Fruit fly (Drosophila melanogaster) whole organism, adult: Measurements from ENCODE around the gene Rad23.
"Not testable (repeated sequence)": the region's sequence is repeated elsewhere in the genome, so short reads cannot be mapped to it uniquely, and the experiment has no call there.

Experiments
- CG11617 ChIP-seq: fragments of 200-800 bp; sonication (Bioruptor generic); optimal IDR thresholded peaks from 2 replicates; lab custom pipeline; 2017; ENCODE audit warnings: mild to moderate bottlenecking, missing biosample characterization, missing genetic modification reagents, missing genetic modification characterization
- CG12768 ChIP-seq: fragments of 200-800 bp; sonication (Bioruptor generic); optimal IDR thresholded peaks from 2 replicates; lab custom pipeline; 2017; ENCODE audit warnings: missing biosample characterization, missing genetic modification characterization, mild to moderate bottlenecking, moderate library complexity, missing genetic modification reagents
- CG14711 ChIP-seq: fragments of 200-800 bp; sonication (Bioruptor generic); optimal IDR thresholded peaks from 2 replicates; lab custom pipeline; 2018; ENCODE audit warnings: missing biosample characterization, mild to moderate bottlenecking, missing genetic modification characterization, moderate library complexity
- CG1620 ChIP-seq: fragments of 200-800 bp; sonication (Bioruptor generic); optimal IDR thresholded peaks from 2 replicates; lab custom pipeline; 2016; ENCODE audit warnings: missing biosample characterization, missing genetic modification characterization
- CG33017 ChIP-seq: fragments of 200-800 bp; sonication (Bioruptor generic); optimal IDR thresholded peaks from 2 replicates; lab custom pipeline; 2018; ENCODE audit warnings: missing biosample characterization, mild to moderate bottlenecking, missing genetic modification characterization, moderate library complexity
- CG5204 ChIP-seq: fragments of 200-800 bp; sonication (Bioruptor generic); optimal IDR thresholded peaks from 2 replicates; lab custom pipeline; 2016; ENCODE audit warnings: missing biosample characterization, missing genetic modification characterization
- CG7045 ChIP-seq: fragments of 200-800 bp; sonication (Bioruptor generic); optimal IDR thresholded peaks from 2 replicates; lab custom pipeline; 2017; ENCODE audit warnings: missing biosample characterization, mild to moderate bottlenecking, missing genetic modification characterization
- CG7101 ChIP-seq: fragments of 200-800 bp; sonication (Bioruptor generic); optimal IDR thresholded peaks from 2 replicates; lab custom pipeline; 2018; ENCODE audit warnings: missing biosample characterization, mild to moderate bottlenecking, missing genetic modification characterization, moderate library complexity
- Clk ChIP-seq: fragments of 200-800 bp; sonication (Bioruptor generic); optimal IDR thresholded peaks from 2 replicates; lab custom pipeline; 2017; ENCODE audit warnings: missing biosample characterization, missing genetic modification characterization
- Crg-1 ChIP-seq: fragments of 200-800 bp; sonication (Bioruptor generic); optimal IDR thresholded peaks from 2 replicates; lab custom pipeline; 2016; ENCODE audit warnings: missing biosample characterization, missing genetic modification characterization
- Hr96 ChIP-seq: fragments of 200-800 bp; sonication (Bioruptor generic); optimal IDR thresholded peaks from 2 replicates; lab custom pipeline; 2016; ENCODE audit warnings: missing biosample characterization, missing genetic modification characterization
- Mnt ChIP-seq: fragments of 200-800 bp; sonication (Bioruptor generic); optimal IDR thresholded peaks from 2 replicates; lab custom pipeline; 2016; ENCODE audit warnings: missing biosample characterization, mild to moderate bottlenecking, missing genetic modification characterization
- bab1 ChIP-seq: fragments of 200-800 bp; sonication (Bioruptor generic); optimal IDR thresholded peaks from 3 replicates; lab custom pipeline; 2019; ENCODE audit warnings: missing biosample characterization, mild to moderate bottlenecking, missing genetic modification characterization, moderate library complexity
- cic ChIP-seq: fragments of 200-800 bp; sonication (Bioruptor generic); optimal IDR thresholded peaks from 2 replicates; lab custom pipeline; 2017; ENCODE audit warnings: missing biosample characterization, mild to moderate bottlenecking, missing genetic modification characterization, moderate library complexity
- cnc ChIP-seq, 2 experiments: fragments of >200 bp; optimal IDR thresholded peaks; 2 replicates each; lab custom pipeline; 2017
- kay ChIP-seq: fragments of 200-800 bp; sonication (Bioruptor generic); peaks from one replicate; lab custom pipeline; 2016; ENCODE audit warnings: missing biosample characterization, missing genetic modification characterization, borderline replicate concordance
- ovo ChIP-seq: fragments of 200-800 bp; sonication (Bioruptor generic); optimal IDR thresholded peaks from 2 replicates; lab custom pipeline; 2016; ENCODE audit warnings: missing biosample characterization, missing genetic modification characterization
- pad ChIP-seq: fragments of 200-800 bp; sonication (Bioruptor generic); optimal IDR thresholded peaks from 3 replicates; lab custom pipeline; 2017; ENCODE audit warnings: missing biosample characterization, missing genetic modification characterization, mild to moderate bottlenecking, moderate library complexity, missing genetic modification reagents
- tj ChIP-seq: fragments of 200-800 bp; sonication (Bioruptor generic); optimal IDR thresholded peaks from 3 replicates; lab custom pipeline; 2017; ENCODE audit warnings: missing biosample characterization, mild to moderate bottlenecking, missing genetic modification characterization, moderate library complexity
- toe ChIP-seq: fragments of 200-800 bp; sonication (Bioruptor generic); optimal IDR thresholded peaks from 2 replicates; lab custom pipeline; 2016; ENCODE audit warnings: missing biosample characterization, missing genetic modification characterization

Rad23 gene

DNA sequence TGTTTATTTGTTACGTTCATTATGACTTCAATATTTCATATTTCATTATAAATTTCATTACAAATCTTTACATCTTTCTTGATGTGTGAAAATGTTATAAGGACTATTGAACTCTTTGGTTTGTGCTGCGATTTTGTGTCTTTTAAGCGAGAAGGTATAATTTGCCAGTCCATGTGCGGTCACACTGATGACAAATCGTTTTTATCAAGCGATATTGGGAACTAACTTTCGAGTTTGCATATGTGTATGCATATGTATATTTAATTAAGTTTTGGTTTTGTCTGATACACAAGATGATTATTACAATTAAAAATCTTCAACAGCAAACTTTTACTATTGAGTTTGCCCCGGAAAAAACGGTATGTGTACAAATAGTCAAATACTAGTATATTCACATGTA is at the start of gene Rad23:
Rad23 (plus strand) TSS at position 163 of the 400 bp plus-strand sequence.
- TF ChIP-seq cnc (optimal IDR thresholded peaks at IDR 0.05; lab: Kevin White, UChicago): no peak
- peak; percentile 42 for TF ChIP-seq CG7101 (tag; lab: Kevin White, UChicago)
- TF ChIP-seq CG12768 (GFP tag; lab: Kevin White, UChicago): peak; percentile 6
- TF ChIP-seq bab1 (GFP tag; lab: Kevin White, UChicago): peak; percentile 76
- no peak for TF ChIP-seq Crg-1 (GFP tag; lab: Kevin White, UChicago)
- TF ChIP-seq CG7045: no peak
- TF ChIP-seq kay (GFP tag; lab: Kevin White, UChicago): peak; percentile 92
- peak; percentile 23 for TF ChIP-seq Mnt (GFP tag; lab: Kevin White, UChicago)
- no peak for TF ChIP-seq tj
- TF ChIP-seq CG1620: peak; percentile 23

dm6 chr4:261484-262070 is 46.3 kb upstream of the Rad23 start:
- TF ChIP-seq Hr96 (GFP tag; lab: Kevin White, UChicago): no peak
- peak; percentile 57 for TF ChIP-seq kay (GFP tag; lab: Kevin White, UChicago)
- TF ChIP-seq Mnt (GFP tag; lab: Kevin White, UChicago): no peak
- TF ChIP-seq pad (GFP tag; lab: Kevin White, UChicago): no peak
- TF ChIP-seq CG5204 (GFP tag; lab: Kevin White, UChicago): no peak
- no peak for TF ChIP-seq Clk
- TF ChIP-seq ovo (GFP tag; lab: Kevin White, UChicago): no peak

dm6 chr4:274704-275103 is 33.2 kb upstream of the Rad23 start:
- TF ChIP-seq Clk (no peak), CG33017 (tag; lab: Kevin White, UChicago) (no peak), cic (GFP tag; lab: Kevin White, UChicago) (no peak), pad (GFP tag; lab: Kevin White, UChicago) (no peak)

DNA sequence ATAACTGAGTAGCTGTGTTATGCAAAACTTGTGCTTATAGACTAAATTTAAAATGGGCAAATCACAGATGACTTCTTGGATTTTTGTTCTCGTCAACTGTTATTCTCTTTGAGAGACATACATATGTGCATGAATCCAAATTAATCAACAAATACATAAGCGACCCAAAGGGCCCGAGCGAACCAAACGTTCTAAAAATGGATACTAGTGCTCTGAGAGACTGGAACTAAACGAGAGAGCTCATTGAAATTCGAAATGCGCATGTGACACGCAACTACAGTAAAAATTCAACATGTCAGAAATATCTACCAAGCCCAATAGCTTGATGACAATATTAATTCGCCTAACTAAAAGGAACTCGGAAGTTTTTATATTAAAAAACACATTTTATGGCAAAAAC is 31.6 kb upstream of the Rad23 start, which contains the start of gene NfI:
NfI (minus strand) TSS at position 45 of the 400 bp plus-strand sequence.
- TF ChIP-seq CG7045 (no peak), CG33017 (tag; lab: Kevin White, UChicago) (no peak), CG1620 (no peak), Mnt (GFP tag; lab: Kevin White, UChicago) (no peak), CG7101 (tag; lab: Kevin White, UChicago) (no peak), ovo (GFP tag; lab: Kevin White, UChicago) (no peak), CG5204 (GFP tag; lab: Kevin White, UChicago) (no peak), Clk (no peak), Hr96 (GFP tag; lab: Kevin White, UChicago) (no peak), Crg-1 (GFP tag; lab: Kevin White, UChicago) (no peak), kay (GFP tag; lab: Kevin White, UChicago) (no peak), CG11617 (no peak), tj (no peak), cnc (optimal IDR thresholded peaks at IDR 0.05; lab: Kevin White, UChicago) (no peak), toe (GFP tag; lab: Kevin White, UChicago) (no peak), bab1 (GFP tag; lab: Kevin White, UChicago) (no peak)

dm6 chr4:292403-292802 is 15.5 kb upstream of the Rad23 start:
- TF ChIP-seq tj (no peak), kay (GFP tag; lab: Kevin White, UChicago) (peak; percentile 91)

DNA sequence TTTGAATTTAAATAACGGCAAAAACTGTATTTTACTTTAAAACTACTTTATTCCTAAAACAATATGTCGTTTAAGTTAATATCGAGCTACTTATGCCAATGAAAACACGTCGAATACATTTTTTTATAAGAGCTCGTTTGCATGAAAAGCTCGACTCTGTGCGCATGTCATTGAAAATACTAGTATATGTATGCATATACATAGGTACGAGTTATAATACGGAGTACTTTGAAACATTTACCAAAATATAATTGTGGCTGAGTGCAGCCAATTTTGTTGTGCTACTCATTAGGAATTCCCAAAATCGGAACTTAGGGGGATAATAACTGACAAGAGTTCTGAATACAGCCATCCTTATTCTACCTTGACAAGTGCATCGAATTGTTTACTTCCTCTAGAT is 2.2 kb upstream of the Rad23 start:
- TF ChIP-seq CG14711 (tag; lab: Kevin White, UChicago) (no peak), CG7101 (tag; lab: Kevin White, UChicago) (no peak), ovo (GFP tag; lab: Kevin White, UChicago) (no peak), CG11617 (no peak), Hr96 (GFP tag; lab: Kevin White, UChicago) (no peak), pad (GFP tag; lab: Kevin White, UChicago) (no peak)

DNA sequence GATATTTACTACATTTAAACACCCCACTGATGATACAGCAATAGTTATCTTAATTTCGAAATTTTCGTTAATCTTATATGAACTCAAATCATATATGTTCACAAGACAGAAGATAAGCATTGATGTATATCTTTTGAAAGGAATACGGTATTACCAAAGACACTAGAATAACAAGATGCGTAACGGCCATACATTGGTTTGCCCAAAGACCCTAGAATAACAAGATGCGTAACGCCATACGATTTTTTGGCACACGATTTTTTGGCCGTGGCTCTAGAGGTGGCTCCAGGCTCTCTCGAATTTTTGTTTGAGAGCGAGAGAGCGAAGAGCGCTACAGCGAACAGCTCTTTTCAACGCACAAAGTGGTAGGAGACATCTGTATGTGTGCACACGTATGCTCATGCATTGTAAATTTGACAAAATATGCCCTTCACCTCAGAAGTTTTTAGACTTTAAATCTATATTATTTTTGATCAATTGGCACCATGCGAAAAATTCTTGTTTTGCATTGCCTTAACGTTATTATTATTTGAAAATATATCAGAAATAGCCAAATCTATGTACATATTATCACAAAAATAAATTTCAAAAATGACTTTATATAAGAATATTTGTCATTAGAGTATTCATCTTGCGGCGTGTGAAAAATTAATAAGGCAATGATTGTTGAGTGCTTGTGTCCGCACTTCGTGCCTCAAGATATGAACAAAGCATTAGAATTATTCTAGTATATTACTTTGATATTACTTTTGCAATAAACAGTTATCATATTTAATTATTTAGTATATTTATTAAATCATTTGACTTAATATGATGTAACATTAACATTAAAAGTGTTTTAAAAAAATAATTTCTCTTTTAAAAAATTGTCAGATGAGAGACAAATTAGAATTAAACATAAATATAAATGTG is 1.2 kb upstream of the Rad23 start, which contains the start of gene Syt7:
Syt7 (minus strand) TSS at position 51 of the 912 bp plus-strand sequence.
- TF ChIP-seq CG1620; CG5204 (GFP tag; lab: Kevin White, UChicago); ovo (GFP tag; lab: Kevin White, UChicago): not testable (repeated sequence)
